Worm (Caenorhabditis elegans) whole organism, mixed stage, embryonic: ENCODE results near the gene slc-25A18.2.

Source experiments
- ces-1 ChIP-seq: fragments of 150-350 bp; optimal IDR thresholded peaks from 2 replicates; lab custom pipeline; 2014; ENCODE audit warnings: missing biosample characterization, missing genetic modification reagents, missing genetic modification characterization
- elt-3 ChIP-seq: fragments of 150-350 bp; optimal IDR thresholded peaks from 2 replicates; lab custom pipeline; 2014; ENCODE audit warnings: missing biosample characterization, missing genetic modification characterization
- flh-1 ChIP-seq: fragments of 200-800 bp; sonication (Bioruptor generic); optimal IDR thresholded peaks from 2 replicates; lab custom pipeline; 2018; ENCODE audit warnings: mild to moderate bottlenecking, missing genetic modification characterization, moderate library complexity, missing compliant biosample characterization
- ham-2 ChIP-seq: fragments of 200-800 bp; sonication (Bioruptor generic); optimal IDR thresholded peaks from 2 replicates; lab custom pipeline; 2018; ENCODE audit warnings: mild to moderate bottlenecking, missing genetic modification characterization, missing compliant biosample characterization
- lin-32 ChIP-seq: fragments of 200-800 bp; sonication (Bioruptor generic); optimal IDR thresholded peaks from 2 replicates; lab custom pipeline; 2018; ENCODE audit warnings: mild to moderate bottlenecking, missing genetic modification characterization, missing compliant biosample characterization
- mep-1 ChIP-seq: fragments of 150-350 bp; optimal IDR thresholded peaks from 2 replicates; lab custom pipeline; 2017; ENCODE audit warnings: missing biosample characterization, missing genetic modification reagents, missing genetic modification characterization, inconsistent platforms
- nhr-237 ChIP-seq: fragments of 150-350 bp; optimal IDR thresholded peaks from 2 replicates; lab custom pipeline; 2014; ENCODE audit warnings: missing biosample characterization, missing genetic modification characterization
- nhr-28 ChIP-seq: fragments of 150-350 bp; optimal IDR thresholded peaks from 2 replicates; lab custom pipeline; 2014; ENCODE audit warnings: missing biosample characterization, missing genetic modification characterization
- snpc-4 ChIP-seq: fragments of 150-350 bp; optimal IDR thresholded peaks from 2 replicates; lab custom pipeline; 2014; ENCODE audit warnings: missing biosample characterization, missing genetic modification characterization

DNA sequence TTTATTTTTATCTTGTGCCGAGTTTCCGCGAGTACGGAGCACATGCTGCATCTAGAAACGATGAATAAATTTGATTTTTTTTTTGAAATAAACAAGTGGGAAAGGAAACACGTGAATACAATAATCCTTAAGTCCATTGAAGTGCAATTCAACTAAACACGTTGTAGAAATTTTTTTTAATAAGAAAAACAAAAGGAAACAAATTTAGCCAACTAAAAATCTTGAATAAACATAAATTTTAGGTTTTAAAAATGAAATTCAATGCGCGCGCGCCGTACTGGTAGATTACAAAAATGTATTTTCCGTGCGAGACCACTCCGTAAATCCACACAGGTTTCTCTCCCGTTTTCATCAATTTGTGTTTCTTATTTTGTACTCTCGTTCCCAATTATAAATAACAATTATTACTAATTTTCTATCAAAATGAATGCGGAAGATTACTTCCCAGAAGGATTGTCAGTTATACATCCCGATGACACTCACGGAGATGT is 1.6 kb upstream of the slc-25A18.2 start, which contains the start of the genes plk-3 and F55G1.6:
- no peak for TF ChIP-seq ces-1 (GFP tag; lab: Kevin White, UChicago)
- no peak for TF ChIP-seq lin-32
- no peak for TF ChIP-seq snpc-4 (tag; lab: Kevin White, UChicago)
- TF ChIP-seq flh-1 (GFP tag; lab: Kevin White, UChicago): no peak
- TF ChIP-seq nhr-237: no peak
- TF ChIP-seq nhr-28 (tag; lab: Kevin White, UChicago): no peak
- TF ChIP-seq ham-2 (GFP tag; lab: Kevin White, UChicago): no peak
- TF ChIP-seq elt-3 (tag; lab: Kevin White, UChicago): no peak
- no peak for TF ChIP-seq mep-1
